Worm (Caenorhabditis elegans): Measurements from ENCODE around the gene mrpl-4.

ce11 chrV:8518283-8518682 is 51.2 kb downstream of the mrpl-4 start:
- TF ChIP-seq W03F9.2 (tag; optimal IDR thresholded peaks at IDR 0.05): no peak
- TF ChIP-seq dao-5 (tag; optimal IDR thresholded peaks at IDR 0.05): no peak

Measured in whole organism, L4/young adult.